Worm (Caenorhabditis elegans) whole organism, late embryonic: ENCODE results near the gene K08C7.7.

Source experiments
- ama-1 ChIP-seq: fragments of 150-350 bp; optimal IDR thresholded peaks from 2 replicates; lab custom pipeline; 2014
- fkh-10 ChIP-seq: fragments of 150-350 bp; optimal IDR thresholded peaks from 2 replicates; lab custom pipeline; 2014; ENCODE audit warnings: missing biosample characterization, missing genetic modification reagents, missing genetic modification characterization
- hlh-13 ChIP-seq: fragments of 200-800 bp; sonication (Bioruptor generic); optimal IDR thresholded peaks from 2 replicates; lab custom pipeline; 2018; ENCODE audit warnings: mild to moderate bottlenecking, missing genetic modification characterization, missing compliant biosample characterization
- hlh-30 ChIP-seq: sonication (generic microtip); optimal IDR thresholded peaks from 2 replicates; lab custom pipeline; 2017; ENCODE audit warnings: antibody characterized with exemption, missing genetic modification characterization, missing compliant biosample characterization; ENCODE audit not compliant: insufficient read depth
- nfya-1 ChIP-seq: sonication (generic microtip); optimal IDR thresholded peaks from 2 replicates; lab custom pipeline; 2017; ENCODE audit warnings: missing genetic modification characterization, mild to moderate bottlenecking, missing compliant biosample characterization, antibody characterized with exemption, moderate library complexity
- ref-2 ChIP-seq: sonication (generic microtip); optimal IDR thresholded peaks from 2 replicates; lab custom pipeline; 2016; ENCODE audit warnings: missing genetic modification characterization, missing compliant biosample characterization
- unc-55 ChIP-seq: sonication (generic microtip); optimal IDR thresholded peaks from 2 replicates; lab custom pipeline; 2017; ENCODE audit warnings: missing biosample characterization, missing genetic modification reagents, missing genetic modification characterization

DNA sequence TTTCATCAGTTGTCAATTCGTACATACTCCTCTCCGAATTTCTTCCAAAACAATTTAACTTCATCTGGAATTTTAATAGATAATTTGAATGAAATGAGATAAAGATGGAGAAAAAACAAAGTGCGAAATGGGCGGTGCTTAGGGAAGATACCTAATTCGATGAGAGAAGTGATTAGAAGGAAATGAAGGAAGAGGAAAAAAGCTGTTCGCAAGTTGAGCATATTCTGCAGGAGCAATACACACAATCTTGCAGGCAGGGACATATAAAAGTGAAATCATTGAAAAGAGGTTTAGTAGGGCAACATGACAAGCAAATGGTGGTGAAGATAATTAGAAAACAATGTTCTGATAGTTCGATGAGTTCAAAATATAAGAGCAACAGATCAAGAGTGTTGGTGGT is 47.5 kb downstream of the K08C7.7 start, which contains the start of gene glb-21:
- no peak for TF ChIP-seq unc-55
- no peak for TF ChIP-seq hlh-30 (tag; lab: Kevin White, UChicago)
- no peak for TF ChIP-seq fkh-10 (GFP tag; lab: Kevin White, UChicago)
- TF ChIP-seq ama-1 = no peak
- TF ChIP-seq nfya-1 (tag; lab: Kevin White, UChicago) = no peak
- TF ChIP-seq hlh-13 = no peak
- no peak for TF ChIP-seq ref-2 (tag; lab: Kevin White, UChicago)
